Worm (Caenorhabditis elegans) whole organism, L3 larva: ENCODE results near the gene mtq-2.

Experiments
- R02D3.7 ChIP-seq: fragments of 150-350 bp; optimal IDR thresholded peaks from 2 replicates; lab custom pipeline; 2014; ENCODE audit warnings: missing biosample characterization, missing genetic modification characterization
- aly-2 ChIP-seq: fragments of 150-350 bp; optimal IDR thresholded peaks from 2 replicates; lab custom pipeline; 2014; ENCODE audit warnings: missing biosample characterization, missing genetic modification characterization
- jun-1 ChIP-seq: fragments of 150-350 bp; optimal IDR thresholded peaks from 2 replicates; lab custom pipeline; 2014; ENCODE audit warnings: missing biosample characterization, missing genetic modification reagents, missing genetic modification characterization
- nhr-28 ChIP-seq: fragments of 150-350 bp; optimal IDR thresholded peaks from 2 replicates; lab custom pipeline; 2014; ENCODE audit warnings: missing biosample characterization, missing genetic modification characterization
- nhr-76 ChIP-seq: fragments of 150-350 bp; sonication (generic microtip); optimal IDR thresholded peaks from 5 replicates; lab custom pipeline; 2014; ENCODE audit warnings: missing biosample characterization, missing genetic modification characterization
- zag-1 ChIP-seq: fragments of 150-350 bp; optimal IDR thresholded peaks from 2 replicates; lab custom pipeline; 2014; ENCODE audit warnings: missing biosample characterization, missing genetic modification characterization
- ztf-11 ChIP-seq: fragments of 150-350 bp; optimal IDR thresholded peaks from 2 replicates; lab custom pipeline; 2014; ENCODE audit warnings: missing biosample characterization, missing genetic modification characterization

- TF ChIP-seq aly-2 (no peak), zag-1 (tag; lab: Kevin White, UChicago) (no peak), nhr-28 (no peak), nhr-76 (tag; lab: Kevin White, UChicago) (no peak), jun-1 (tag; lab: Kevin White, UChicago) (no peak), R02D3.7 (no peak), ztf-11 (no peak)
Observed at ce11 chrII:2233240-2233639, 44.0 kb upstream of the mtq-2 start, which contains the start of gene cct-3.
